Worm (Caenorhabditis elegans): ENCODE measurements around the gene R11A8.1.

R11A8.1 gene

ce11 chrIV:10373772-10374288, 16.9 kb upstream of the R11A8.1 start, which contains the start of gene mpz-5 (continued):
- TF ChIP-seq ztf-11 (tag; optimal IDR thresholded peaks at IDR 0.05), result no peak
- peak; percentile 71 to 77 for TF ChIP-seq efl-1 (optimal IDR thresholded peaks at IDR 0.05)
- peak; percentile 72 to 97 for TF ChIP-seq efl-1 (GFP tag; optimal IDR thresholded peaks at IDR 0.05 in 1 of 2)
- TF ChIP-seq snu-23 (GFP tag; optimal IDR thresholded peaks at IDR 0.05), result peak; percentile 85
- TF ChIP-seq nhr-237 (tag; optimal IDR thresholded peaks at IDR 0.05), result no peak
- TF ChIP-seq mdl-1 (tag; optimal IDR thresholded peaks at IDR 0.05), result peak in 1 of 2 experiments; percentile 51
- TF ChIP-seq hlh-4 (tag; optimal IDR thresholded peaks at IDR 0.05), result no peak
- TF ChIP-seq mef-2 (tag; optimal IDR thresholded peaks at IDR 0.05), result peak; percentile 12
- TF ChIP-seq mab-9 (GFP tag; IDR thresholded peaks at IDR 0.05), result no peak
- no peak for TF ChIP-seq nhr-12 (tag; optimal IDR thresholded peaks at IDR 0.05)
- TF ChIP-seq sptf-1 (tag; optimal IDR thresholded peaks at IDR 0.05), result no peak
- no peak for TF ChIP-seq fkh-10 (GFP tag; optimal IDR thresholded peaks at IDR 0.05)
- peak; percentile 48 for TF ChIP-seq C04F5.9 (tag; optimal IDR thresholded peaks at IDR 0.05)
- TF ChIP-seq ama-1 (optimal IDR thresholded peaks at IDR 0.05), result no peak
- TF ChIP-seq hlh-17 (GFP tag; optimal IDR thresholded peaks at IDR 0.05; ENCODE audit: borderline replicate concordance), result no peak
- TF ChIP-seq ztf-4 (tag; optimal IDR thresholded peaks at IDR 0.05), result no peak
- TF ChIP-seq hpl-2 (GFP tag; optimal IDR thresholded peaks at IDR 0.05), result peak; percentile 40
- TF ChIP-seq jun-1 (tag; optimal IDR thresholded peaks at IDR 0.05), result no peak
- no peak for TF ChIP-seq nhr-84 (tag; optimal IDR thresholded peaks at IDR 0.05)
- no peak for TF ChIP-seq vab-15 (tag; optimal IDR thresholded peaks at IDR 0.05)
- peak; percentile 67 to 82 (median 76) for TF ChIP-seq ceh-82 (tag; optimal IDR thresholded peaks at IDR 0.05)
- no peak for TF ChIP-seq alr-1 (tag; optimal IDR thresholded peaks at IDR 0.05; ENCODE audit: borderline replicate concordance)
- TF ChIP-seq pag-3 (tag; optimal IDR thresholded peaks at IDR 0.05; ENCODE audit: borderline replicate concordance, insufficient read depth), result peak; percentile 18
- TF ChIP-seq C34B4.2 (tag; optimal IDR thresholded peaks at IDR 0.05), result no peak
- peak; percentile 86 for TF ChIP-seq nhr-47 (tag; optimal IDR thresholded peaks at IDR 0.05)
- TF ChIP-seq nhr-77 (tag; optimal IDR thresholded peaks at IDR 0.05), result peak; percentile 12
- no peak for TF ChIP-seq zip-4 (GFP tag; optimal IDR thresholded peaks at IDR 0.05)
- TF ChIP-seq lin-39 (tag; optimal IDR thresholded peaks at IDR 0.05), result peak; percentile 46
- peak; percentile 71 for TF ChIP-seq irx-1 (tag; optimal IDR thresholded peaks at IDR 0.05)
- TF ChIP-seq egl-27 (tag; optimal IDR thresholded peaks at IDR 0.05), result no peak
- TF ChIP-seq dpl-1 (GFP tag; optimal IDR thresholded peaks at IDR 0.05), result peak; percentile 65 to 80 (median 79)
- TF ChIP-seq fkh-8 (tag; optimal IDR thresholded peaks at IDR 0.05), result peak; percentile 30
- peak; percentile 83 for TF ChIP-seq swsn-7 (tag; optimal IDR thresholded peaks at IDR 0.05)
- peak; percentile 56 for TF ChIP-seq snpc-4 (tag; optimal IDR thresholded peaks at IDR 0.05)
- TF ChIP-seq tlp-1 (tag; optimal IDR thresholded peaks at IDR 0.05), result no peak

- TF ChIP-seq mef-2 (tag; optimal IDR thresholded peaks at IDR 0.05) (no peak), hlh-4 (tag; optimal IDR thresholded peaks at IDR 0.05) (no peak)
Observed at ce11 chrIV:10368326-10368725, 11.4 kb upstream of the R11A8.1 start, which contains the start of gene iars-1. TSS of gene iars-1 (plus strand) at chrIV:10368601.

- TF ChIP-seq nhr-237 (tag; optimal IDR thresholded peaks at IDR 0.05) (no peak), nhr-84 (tag; optimal IDR thresholded peaks at IDR 0.05) (no peak), snu-23 (GFP tag; optimal IDR thresholded peaks at IDR 0.05) (peak; percentile 53), nhr-47 (tag; optimal IDR thresholded peaks at IDR 0.05) (peak; percentile 23), lsy-2 (tag; optimal IDR thresholded peaks at IDR 0.05) (peak; percentile 52 to 66), tbx-2 (tag; optimal IDR thresholded peaks at IDR 0.05) (no peak), ama-1 (optimal IDR thresholded peaks at IDR 0.05) (no peak), nhr-71 (tag; optimal IDR thresholded peaks at IDR 0.05) (peak; percentile 44), isw-1 (GFP tag; IDR thresholded peaks at IDR 0.05) (no peak), dpl-1 (GFP tag; optimal IDR thresholded peaks at IDR 0.05) (peak in 2 of 3 experiments; percentile 41 to 43), mep-1 (tag; optimal IDR thresholded peaks at IDR 0.05) (peak; percentile 62), efl-1 (optimal IDR thresholded peaks at IDR 0.05) (peak; percentile 40 to 43), efl-1 (GFP tag; optimal IDR thresholded peaks at IDR 0.05 in 1 of 2) (peak; percentile 39 to 90), lir-3 (tag; optimal IDR thresholded peaks at IDR 0.05; ENCODE audit: poor library complexity) (no peak), lin-35 (GFP tag; optimal IDR thresholded peaks at IDR 0.05) (peak; percentile 19 to 44), blmp-1 (tag; optimal IDR thresholded peaks at IDR 0.05) (peak; percentile 40), xbp-1 (tag; optimal IDR thresholded peaks at IDR 0.05) (peak; percentile 38), tlp-1 (tag; optimal IDR thresholded peaks at IDR 0.05) (no peak), ceh-90 (tag; optimal IDR thresholded peaks at IDR 0.05) (no peak), unc-98 (GFP tag; IDR thresholded peaks at IDR 0.05) (no peak), ceh-82 (tag; optimal IDR thresholded peaks at IDR 0.05) (peak in 1 of 3 experiments; percentile 21), swsn-7 (tag; optimal IDR thresholded peaks at IDR 0.05) (peak; percentile 19), nhr-77 (tag; optimal IDR thresholded peaks at IDR 0.05) (no peak), C04F5.9 (tag; optimal IDR thresholded peaks at IDR 0.05) (no peak)
Observed at ce11 chrIV:10367740-10368246, 10.8 kb upstream of the R11A8.1 start, which contains the start of gene pges-2. TSS of gene pges-2 (minus strand) at chrIV:10367790.

Measured in whole organism, L1 larva.